Worm (Caenorhabditis elegans): ENCODE measurements around the gene ZK121.2.

ZK121.2 gene

ce11 chrIII:5341382-5341781, at the start of gene ZK121.2:
ZK121.2 (plus strand) TSS chrIII:5341682.
- TF ChIP-seq tbx-11 (GFP tag; IDR thresholded peaks at IDR 0.05) = no peak
- TF ChIP-seq ceh-36 (tag; optimal IDR thresholded peaks at IDR 0.05) = no peak
- no peak for TF ChIP-seq sea-1 (GFP tag; conservative IDR thresholded peaks at IDR 0.05)
- no peak for TF ChIP-seq aly-1 (tag; optimal IDR thresholded peaks at IDR 0.05)

ce11 chrIII:5294281-5294680, 47.2 kb upstream of the ZK121.2 start:
- no peak for TF ChIP-seq aly-1 (tag; optimal IDR thresholded peaks at IDR 0.05)

DNA sequence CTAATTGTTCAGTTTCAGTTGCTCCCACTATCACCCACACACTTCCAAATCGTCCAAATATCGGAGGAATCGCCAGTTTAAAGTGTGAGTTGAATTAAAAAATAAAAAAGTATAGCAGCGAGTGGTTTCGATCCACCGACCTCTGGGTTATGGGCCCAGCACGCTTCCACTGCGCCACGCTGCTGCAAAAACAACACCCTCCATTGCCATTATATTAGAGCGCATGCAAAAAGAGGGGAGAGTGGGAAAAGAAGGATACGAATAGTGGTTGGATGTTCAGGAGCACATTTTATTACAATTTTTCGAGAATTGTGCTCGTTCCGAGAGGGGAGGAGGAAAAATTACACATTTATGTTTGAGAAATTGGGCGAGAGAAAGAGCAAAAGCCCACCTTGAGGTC, 46.6 kb upstream of the ZK121.2 start:
- TF ChIP-seq B0310.2 (tag; optimal IDR thresholded peaks at IDR 0.05) (peak; percentile 90), hnd-1 (tag; optimal IDR thresholded peaks at IDR 0.05) (peak; percentile 78), ets-7 (tag; optimal IDR thresholded peaks at IDR 0.05) (peak; percentile 75), pes-1 (GFP tag; IDR thresholded peaks at IDR 0.05) (peak; percentile 95), tbx-11 (GFP tag; IDR thresholded peaks at IDR 0.05) (peak; percentile 93), hmbx-1 (tag; optimal IDR thresholded peaks at IDR 0.05) (peak; percentile 47), sea-1 (GFP tag; conservative IDR thresholded peaks at IDR 0.05) (peak; percentile 94), tbx-37 (GFP tag; conservative IDR thresholded peaks at IDR 0.05) (peak; percentile 93), tra-4 (tag; optimal IDR thresholded peaks at IDR 0.05) (peak; percentile 80), aly-1 (tag; optimal IDR thresholded peaks at IDR 0.05) (peak; percentile 92), scrt-1 (GFP tag; IDR thresholded peaks at IDR 0.05) (peak; percentile 94), ama-1 (optimal IDR thresholded peaks at IDR 0.05) (no peak), ceh-13 (GFP tag; optimal IDR thresholded peaks at IDR 0.05) (peak; percentile 61), flt-1 (GFP tag; IDR thresholded peaks at IDR 0.05) (peak; percentile 95), F13C5.2 (tag; optimal IDR thresholded peaks at IDR 0.05) (peak; percentile 79), ceh-36 (tag; optimal IDR thresholded peaks at IDR 0.05) (peak; percentile 90), hmg-4 (GFP tag; optimal IDR thresholded peaks at IDR 0.05) (peak; percentile 97)

DNA sequence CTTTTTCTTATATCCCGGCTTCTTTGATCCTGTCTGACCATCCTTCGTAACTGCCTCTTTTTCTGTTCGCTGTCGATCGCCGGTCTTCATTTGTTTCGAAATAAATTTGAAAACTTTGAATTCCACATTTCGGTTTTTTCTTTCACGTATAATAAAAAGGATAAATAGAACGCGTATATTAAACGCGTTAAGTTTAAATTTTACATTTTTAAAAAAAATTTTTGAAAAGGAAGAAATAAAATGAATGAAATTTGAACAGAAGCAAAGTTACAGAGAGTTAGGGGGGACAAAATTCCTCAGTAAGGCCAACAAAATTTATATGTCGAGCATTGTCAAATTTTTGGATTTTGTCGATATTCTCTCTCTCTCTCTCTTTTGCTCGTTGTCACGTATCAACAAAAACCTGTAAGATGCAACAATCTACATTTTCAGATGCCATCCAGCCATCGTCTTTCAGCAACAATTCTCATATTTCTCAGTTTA, 39.7 kb upstream of the ZK121.2 start, which contains the start of the genes T15B12.2 and F52C9.5:
Gene T15B12.2, minus strand, starts transcription at position 101 of the 483 bp plus-strand sequence.
Gene F52C9.5, plus strand, starts transcription at position 433 of the 483 bp plus-strand sequence.
- TF ChIP-seq hmg-4 (GFP tag; optimal IDR thresholded peaks at IDR 0.05) (no peak), ceh-36 (tag; optimal IDR thresholded peaks at IDR 0.05) (no peak), ama-1 (optimal IDR thresholded peaks at IDR 0.05) (no peak), aly-1 (tag; optimal IDR thresholded peaks at IDR 0.05) (no peak), hnd-1 (tag; optimal IDR thresholded peaks at IDR 0.05) (no peak), ets-7 (tag; optimal IDR thresholded peaks at IDR 0.05) (no peak)

DNA sequence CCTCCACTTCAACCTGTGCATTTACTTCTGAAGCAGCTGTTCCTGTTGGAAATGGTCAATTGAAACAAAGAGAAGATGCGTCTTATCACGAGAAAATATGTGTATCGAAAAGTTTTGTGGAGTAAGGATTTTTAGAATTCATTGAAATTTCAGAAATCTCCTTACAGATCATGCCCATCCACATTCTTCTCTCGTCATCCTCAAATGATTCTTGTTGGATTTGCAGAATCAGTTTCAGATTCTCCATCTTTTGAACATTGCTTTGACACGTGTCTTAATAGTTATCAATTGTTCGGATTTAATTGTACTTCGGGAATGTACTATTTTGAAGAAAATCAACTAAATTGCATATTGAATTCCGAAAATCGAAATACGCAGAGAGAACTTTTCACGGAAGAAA, 37.4 kb upstream of the ZK121.2 start:
- no peak for TF ChIP-seq aly-1 (tag; optimal IDR thresholded peaks at IDR 0.05)
- TF ChIP-seq B0310.2 (tag; optimal IDR thresholded peaks at IDR 0.05) = no peak
- TF ChIP-seq ceh-13 (GFP tag; optimal IDR thresholded peaks at IDR 0.05) = no peak
- TF ChIP-seq tra-4 (tag; optimal IDR thresholded peaks at IDR 0.05) = no peak
- no peak for TF ChIP-seq hmbx-1 (tag; optimal IDR thresholded peaks at IDR 0.05)
- TF ChIP-seq hmg-4 (GFP tag; optimal IDR thresholded peaks at IDR 0.05) = no peak
- no peak for TF ChIP-seq tbx-37 (GFP tag; conservative IDR thresholded peaks at IDR 0.05)
- no peak for TF ChIP-seq ceh-36 (tag; optimal IDR thresholded peaks at IDR 0.05)
- TF ChIP-seq ama-1 (optimal IDR thresholded peaks at IDR 0.05) = no peak
- TF ChIP-seq tbx-11 (GFP tag; IDR thresholded peaks at IDR 0.05) = no peak
- no peak for TF ChIP-seq flt-1 (GFP tag; IDR thresholded peaks at IDR 0.05)

- peak; percentile 72 for TF ChIP-seq tbx-37 (GFP tag; conservative IDR thresholded peaks at IDR 0.05)
- TF ChIP-seq hmbx-1 (tag; optimal IDR thresholded peaks at IDR 0.05) = no peak
- TF ChIP-seq pes-1 (GFP tag; IDR thresholded peaks at IDR 0.05) = peak; percentile 81
- TF ChIP-seq hnd-1 (tag; optimal IDR thresholded peaks at IDR 0.05) = peak; percentile 44
- TF ChIP-seq ceh-36 (tag; optimal IDR thresholded peaks at IDR 0.05) = peak; percentile 51
- TF ChIP-seq ceh-13 (GFP tag; optimal IDR thresholded peaks at IDR 0.05) = peak; percentile 9
- TF ChIP-seq aly-1 (tag; optimal IDR thresholded peaks at IDR 0.05) = no peak
- TF ChIP-seq hmg-4 (GFP tag; optimal IDR thresholded peaks at IDR 0.05) = no peak
- 0 out of 2 replicates have a peak, but pooled peaks have one; percentile 54 for TF ChIP-seq sea-1 (GFP tag; conservative IDR thresholded peaks at IDR 0.05)
- peak; percentile 8 for TF ChIP-seq F13C5.2 (tag; optimal IDR thresholded peaks at IDR 0.05)
- TF ChIP-seq scrt-1 (GFP tag; IDR thresholded peaks at IDR 0.05) = peak; percentile 68; the same call in 1 of the 2 replicates
- TF ChIP-seq tra-4 (tag; optimal IDR thresholded peaks at IDR 0.05) = no peak
- TF ChIP-seq tbx-11 (GFP tag; IDR thresholded peaks at IDR 0.05) = no peak; the same call in none of the 2 replicates
- no peak for TF ChIP-seq ama-1 (optimal IDR thresholded peaks at IDR 0.05)
These were observed 35.8 kb upstream of the ZK121.2 start for ce11 chrIII:5305725-5306124.

- TF ChIP-seq ceh-36 (tag; optimal IDR thresholded peaks at IDR 0.05) (no peak), pes-1 (GFP tag; IDR thresholded peaks at IDR 0.05) (peak; percentile 63; the same call in 1 of the 2 replicates), tbx-37 (GFP tag; conservative IDR thresholded peaks at IDR 0.05) (peak; percentile 83), hmbx-1 (tag; optimal IDR thresholded peaks at IDR 0.05) (no peak), flt-1 (GFP tag; IDR thresholded peaks at IDR 0.05) (0 out of 2 replicates have a peak, but pooled peaks have one; percentile 37), ama-1 (optimal IDR thresholded peaks at IDR 0.05) (no peak), tra-4 (tag; optimal IDR thresholded peaks at IDR 0.05) (peak; percentile 9), F13C5.2 (tag; optimal IDR thresholded peaks at IDR 0.05) (peak; percentile 15), aly-1 (tag; optimal IDR thresholded peaks at IDR 0.05) (no peak), tbx-11 (GFP tag; IDR thresholded peaks at IDR 0.05) (peak; percentile 22; the same call in 1 of the 2 replicates), ets-7 (tag; optimal IDR thresholded peaks at IDR 0.05) (peak; percentile 4)
These were observed 33.2 kb upstream of the ZK121.2 start, which contains the start of gene mog-3 for ce11 chrIII:5308278-5308677. mog-3 (plus strand) TSS chrIII:5308596.

DNA sequence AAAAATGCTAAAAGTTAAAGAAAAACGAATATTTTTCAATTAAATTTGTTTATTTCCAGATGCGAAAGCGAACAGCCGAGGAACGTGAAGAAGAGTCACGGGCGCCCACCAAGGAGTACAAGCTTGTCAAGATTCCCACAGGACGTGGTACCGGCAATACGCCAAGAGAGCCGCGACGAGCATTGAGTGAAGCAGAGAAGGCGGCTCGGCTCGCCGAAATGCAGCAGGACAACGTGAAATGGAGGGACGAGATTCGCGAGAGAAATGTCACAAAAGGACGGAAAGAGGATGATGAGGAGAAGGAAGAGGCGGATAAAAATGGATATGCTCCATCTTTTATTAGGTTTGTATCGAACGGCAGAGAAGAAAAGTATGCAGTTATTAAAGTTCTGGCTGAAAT, 31.1 kb upstream of the ZK121.2 start:
- TF ChIP-seq sea-1 (GFP tag; conservative IDR thresholded peaks at IDR 0.05) (no peak), flt-1 (GFP tag; IDR thresholded peaks at IDR 0.05) (no peak), ceh-13 (GFP tag; optimal IDR thresholded peaks at IDR 0.05) (no peak), hnd-1 (tag; optimal IDR thresholded peaks at IDR 0.05) (no peak), tbx-11 (GFP tag; IDR thresholded peaks at IDR 0.05) (no peak), hmbx-1 (tag; optimal IDR thresholded peaks at IDR 0.05) (no peak), scrt-1 (GFP tag; IDR thresholded peaks at IDR 0.05) (no peak), ets-7 (tag; optimal IDR thresholded peaks at IDR 0.05) (no peak), ceh-36 (tag; optimal IDR thresholded peaks at IDR 0.05) (no peak), B0310.2 (tag; optimal IDR thresholded peaks at IDR 0.05) (no peak), hmg-4 (GFP tag; optimal IDR thresholded peaks at IDR 0.05) (no peak), aly-1 (tag; optimal IDR thresholded peaks at IDR 0.05) (no peak), pes-1 (GFP tag; IDR thresholded peaks at IDR 0.05) (no peak), tra-4 (tag; optimal IDR thresholded peaks at IDR 0.05) (no peak), tbx-37 (GFP tag; conservative IDR thresholded peaks at IDR 0.05) (no peak), F13C5.2 (tag; optimal IDR thresholded peaks at IDR 0.05) (no peak), ama-1 (optimal IDR thresholded peaks at IDR 0.05) (no peak)

All from whole organism, early embryonic.